Worm (Caenorhabditis elegans): ENCODE data around the gene kqt-2.

The kqt-2 gene

ce11 chrX:8246126-8246525 is at the start of gene kqt-2:
Gene kqt-2, minus strand, starts transcription at chrX:8246369.
- TF ChIP-seq skn-1 (tag; optimal IDR thresholded peaks at IDR 0.05), result no peak
- TF ChIP-seq pha-4 (tag; optimal IDR thresholded peaks at IDR 0.05), result peak; percentile 25
- TF ChIP-seq elt-2 (tag; optimal IDR thresholded peaks at IDR 0.05), result peak; percentile 84
- TF ChIP-seq egl-27 (tag; optimal IDR thresholded peaks at IDR 0.05), result no peak
- TF ChIP-seq pqm-1 (tag; optimal IDR thresholded peaks at IDR 0.05), result peak; percentile 74
- TF ChIP-seq hmg-11 (tag; optimal IDR thresholded peaks at IDR 0.05), result no peak

- no peak for TF ChIP-seq aly-2 (tag; optimal IDR thresholded peaks at IDR 0.05)
- TF ChIP-seq nhr-43 (tag; optimal IDR thresholded peaks at IDR 0.05; ENCODE audit: poor library complexity, severe bottlenecking), result no peak
- no peak for TF ChIP-seq lsy-12 (tag; optimal IDR thresholded peaks at IDR 0.05)
- TF ChIP-seq fkh-2 (tag; optimal IDR thresholded peaks at IDR 0.05), result no peak
- TF ChIP-seq ceh-28 (tag; optimal IDR thresholded peaks at IDR 0.05), result no peak
- TF ChIP-seq ama-1 (optimal IDR thresholded peaks at IDR 0.05), result no peak
- no peak for TF ChIP-seq skn-1 (tag; optimal IDR thresholded peaks at IDR 0.05)
- no peak for TF ChIP-seq unc-39 (tag; optimal IDR thresholded peaks at IDR 0.05)
- TF ChIP-seq R02D3.7 (tag; optimal IDR thresholded peaks at IDR 0.05), result no peak
- no peak for TF ChIP-seq zag-1 (tag; optimal IDR thresholded peaks at IDR 0.05)
- TF ChIP-seq elt-2 (tag; optimal IDR thresholded peaks at IDR 0.05), result no peak
- TF ChIP-seq pha-4 (tag; optimal IDR thresholded peaks at IDR 0.05), result no peak
- TF ChIP-seq mdl-1 (tag; optimal IDR thresholded peaks at IDR 0.05), result no peak
- TF ChIP-seq ZK546.5 (tag; optimal IDR thresholded peaks at IDR 0.05), result no peak
- TF ChIP-seq nhr-67 (tag; optimal IDR thresholded peaks at IDR 0.05), result no peak
- no peak for TF ChIP-seq nhr-12 (tag; optimal IDR thresholded peaks at IDR 0.05)
- TF ChIP-seq ceh-9 (tag; optimal IDR thresholded peaks at IDR 0.05), result no peak
- no peak for TF ChIP-seq hmg-11 (tag; optimal IDR thresholded peaks at IDR 0.05)
- no peak for TF ChIP-seq snpc-4 (tag; optimal IDR thresholded peaks at IDR 0.05)
Measured at ce11 chrX:8294586-8294985, 48.4 kb upstream of the kqt-2 start, which contains the start of gene R09F10.3. Gene R09F10.3, plus strand, starts transcription at chrX:8294625.

ce11 chrX:8286740-8287299 is 40.7 kb upstream of the kqt-2 start, which contains the start of gene sec-16A.2:
Gene sec-16A.2, plus strand, starts transcription at chrX:8287249.
- TF ChIP-seq nhr-43 (tag; optimal IDR thresholded peaks at IDR 0.05; ENCODE audit: poor library complexity, severe bottlenecking), result peak; percentile 27
- peak; percentile 49 for TF ChIP-seq ceh-28 (tag; optimal IDR thresholded peaks at IDR 0.05)
- no peak for TF ChIP-seq mdl-1 (tag; optimal IDR thresholded peaks at IDR 0.05)
- TF ChIP-seq jun-1 (tag; optimal IDR thresholded peaks at IDR 0.05), result no peak
- peak; percentile 37 for TF ChIP-seq pqm-1 (tag; optimal IDR thresholded peaks at IDR 0.05)
- TF ChIP-seq nhr-11 (tag; optimal IDR thresholded peaks at IDR 0.05), result peak; percentile 15
- peak; percentile 77 for TF ChIP-seq nfya-1 (tag; optimal IDR thresholded peaks at IDR 0.05; ENCODE audit: insufficient read depth)
- TF ChIP-seq egl-27 (tag; optimal IDR thresholded peaks at IDR 0.05), result no peak
- no peak for TF ChIP-seq nhr-77 (tag; optimal IDR thresholded peaks at IDR 0.05)
- TF ChIP-seq elt-1 (tag; optimal IDR thresholded peaks at IDR 0.05), result no peak
- TF ChIP-seq lin-39 (tag; optimal IDR thresholded peaks at IDR 0.05), result peak; percentile 97
- TF ChIP-seq tbx-2 (tag; optimal IDR thresholded peaks at IDR 0.05), result no peak
- TF ChIP-seq elt-3 (tag; optimal IDR thresholded peaks at IDR 0.05), result no peak
- peak; percentile 95 for TF ChIP-seq egl-5 (tag; optimal IDR thresholded peaks at IDR 0.05)
- peak; percentile 57 for TF ChIP-seq snpc-4 (tag; optimal IDR thresholded peaks at IDR 0.05)
- TF ChIP-seq lin-15B (tag; optimal IDR thresholded peaks at IDR 0.05), result peak; percentile 88
- TF ChIP-seq nhr-25 (tag; optimal IDR thresholded peaks at IDR 0.05), result peak; percentile 80
- TF ChIP-seq elt-2 (tag; optimal IDR thresholded peaks at IDR 0.05), result peak; percentile 53
- TF ChIP-seq nhr-23 (tag; optimal IDR thresholded peaks at IDR 0.05), result peak; percentile 79
- no peak for TF ChIP-seq fkh-10 (GFP tag; optimal IDR thresholded peaks at IDR 0.05)
- TF ChIP-seq hmg-11 (tag; optimal IDR thresholded peaks at IDR 0.05), result peak; percentile 70
- TF ChIP-seq eor-1 (tag; optimal IDR thresholded peaks at IDR 0.05), result no peak
- TF ChIP-seq ztf-11 (tag; optimal IDR thresholded peaks at IDR 0.05), result no peak
- TF ChIP-seq R02D3.7 (tag; optimal IDR thresholded peaks at IDR 0.05), result peak; percentile 64
- TF ChIP-seq pha-4 (tag; optimal IDR thresholded peaks at IDR 0.05), result peak; percentile 91
- TF ChIP-seq ceh-16 (tag; optimal IDR thresholded peaks at IDR 0.05), result no peak

- TF ChIP-seq ztf-11 (tag; optimal IDR thresholded peaks at IDR 0.05) (no peak), nhr-11 (tag; optimal IDR thresholded peaks at IDR 0.05) (no peak), nhr-12 (tag; optimal IDR thresholded peaks at IDR 0.05) (no peak), mdl-1 (tag; optimal IDR thresholded peaks at IDR 0.05) (no peak), nhr-43 (tag; optimal IDR thresholded peaks at IDR 0.05; ENCODE audit: poor library complexity, severe bottlenecking) (no peak), nhr-25 (tag; optimal IDR thresholded peaks at IDR 0.05) (no peak), sea-2 (GFP tag; optimal IDR thresholded peaks at IDR 0.05) (no peak), ama-1 (optimal IDR thresholded peaks at IDR 0.05) (no peak), ceh-16 (tag; optimal IDR thresholded peaks at IDR 0.05) (no peak), fkh-10 (GFP tag; optimal IDR thresholded peaks at IDR 0.05) (no peak)
Measured at ce11 chrX:8286164-8286563, 40.0 kb upstream of the kqt-2 start.

All from whole organism, L3 larva.